Fruit fly (Drosophila melanogaster) whole organism, embryonic: ENCODE measurements around the gene esg.

ENCODE experiments used
- CG10366 ChIP-seq: fragments of 200-800 bp; sonication (Bioruptor generic); IDR thresholded peaks from 2 replicates; pipeline ENCODE4 v1.3.6; 2022; ENCODE audit warnings: missing biosample characterization, missing genetic modification characterization
- CG10979 ChIP-seq: fragments of 200-800 bp; sonication (Bioruptor generic); optimal IDR thresholded peaks from 2 replicates; lab custom pipeline; 2018; ENCODE audit warnings: missing biosample characterization, mild to moderate bottlenecking, missing genetic modification characterization, moderate library complexity
- CG11504 ChIP-seq: fragments of 200-800 bp; sonication (Bioruptor generic); optimal IDR thresholded peaks from 3 replicates; lab custom pipeline; 2019; ENCODE audit warnings: missing biosample characterization, mild to moderate bottlenecking, missing genetic modification characterization, moderate library complexity
- CG12299 ChIP-seq: fragments of 200-800 bp; sonication (Bioruptor generic); optimal IDR thresholded peaks from 2 replicates; lab custom pipeline; 2018; ENCODE audit warnings: missing biosample characterization, mild to moderate bottlenecking, missing genetic modification characterization
- CG12659 ChIP-seq: fragments of 200-800 bp; sonication (Bioruptor generic); optimal IDR thresholded peaks from 3 replicates; lab custom pipeline; 2017; ENCODE audit warnings: mild to moderate bottlenecking, missing biosample characterization, missing genetic modification reagents, missing genetic modification characterization
- CG13624 ChIP-seq: fragments of 200-800 bp; sonication (Bioruptor generic); optimal IDR thresholded peaks from 2 replicates; lab custom pipeline; 2016; ENCODE audit warnings: missing biosample characterization, missing genetic modification characterization
- CG17568 ChIP-seq: fragments of 200-800 bp; sonication (Bioruptor generic); optimal IDR thresholded peaks from 2 replicates; lab custom pipeline; 2018; ENCODE audit warnings: missing biosample characterization, mild to moderate bottlenecking, missing genetic modification characterization, moderate library complexity
- CG2120 ChIP-seq: fragments of 200-800 bp; sonication (Bioruptor generic); optimal IDR thresholded peaks from 3 replicates; lab custom pipeline; 2016; ENCODE audit warnings: missing biosample characterization, missing genetic modification characterization
- CG2712 ChIP-seq: fragments of 200-800 bp; optimal IDR thresholded peaks from 3 replicates; lab custom pipeline; 2019; ENCODE audit warnings: missing biosample characterization, mild to moderate bottlenecking, missing genetic modification characterization, moderate library complexity
- CG2875 ChIP-seq: fragments of 200-800 bp; sonication (Bioruptor generic); optimal IDR thresholded peaks from 2 replicates; lab custom pipeline; 2017; ENCODE audit warnings: missing biosample characterization, mild to moderate bottlenecking, missing genetic modification characterization, missing genetic modification reagents
- CG34422 ChIP-seq: fragments of 200-800 bp; sonication (Bioruptor generic); IDR thresholded peaks from 3 replicates; pipeline ENCODE4 v1.3.6; 2022; ENCODE audit warnings: missing biosample characterization, missing genetic modification characterization
- CG3995 ChIP-seq: fragments of 200-800 bp; sonication (Bioruptor generic); optimal IDR thresholded peaks from 3 replicates; lab custom pipeline; 2016; ENCODE audit warnings: missing biosample characterization, missing genetic modification characterization
- CG4730 ChIP-seq: fragments of 200-800 bp; sonication (Bioruptor generic); IDR thresholded peaks from 2 replicates; pipeline ENCODE4 v1.3.6; 2022; ENCODE audit warnings: missing biosample characterization, missing genetic modification characterization
- CG5245 ChIP-seq: fragments of 200-800 bp; sonication (Bioruptor generic); optimal IDR thresholded peaks from 3 replicates; lab custom pipeline; 2016; ENCODE audit warnings: missing biosample characterization, missing genetic modification characterization
- Eip74EF ChIP-seq, 2 experiments: fragments of 200-800 bp in 1 of 2; fragments of >200 bp in 1 of 2; sonication (Bioruptor generic) in 1 of 2; optimal IDR thresholded peaks; 2 replicates each; lab custom pipeline; 2017 to 2019; ENCODE audit warnings: missing biosample characterization in 2 of 2, missing genetic modification characterization in 2 of 2, mild to moderate bottlenecking in 1 of 2, moderate library complexity in 1 of 2
- GATAe ChIP-seq: fragments of 200-800 bp; sonication (Bioruptor generic); conservative IDR thresholded peaks from 2 replicates; pipeline ENCODE4 v1.3.6; 2022; ENCODE audit warnings: missing biosample characterization, missing genetic modification characterization
- Hmx ChIP-seq: fragments of 200-800 bp; sonication (Bioruptor generic); optimal IDR thresholded peaks from 2 replicates; lab custom pipeline; 2016; ENCODE audit warnings: missing biosample characterization, missing genetic modification characterization
- Hr78 ChIP-seq, 2 experiments: fragments of 200-800 bp in 1 of 2; fragments of >200 bp in 1 of 2; sonication (Bioruptor generic) in 1 of 2; optimal IDR thresholded peaks; 2 replicates each; lab custom pipeline; 2017 to 2019; ENCODE audit warnings: missing biosample characterization in 2 of 2, missing genetic modification characterization in 2 of 2, mild to moderate bottlenecking in 1 of 2, moderate library complexity in 1 of 2
- Lhr ChIP-seq: fragments of 200-800 bp; sonication (Bioruptor generic); optimal IDR thresholded peaks from 3 replicates; lab custom pipeline; 2017; ENCODE audit warnings: mild to moderate bottlenecking, missing biosample characterization, missing genetic modification reagents, missing genetic modification characterization
- MBD-R2 ChIP-seq: fragments of 200-800 bp; sonication (Bioruptor generic); IDR thresholded peaks from 2 replicates; pipeline ENCODE4 v1.3.6; 2022; ENCODE audit warnings: missing biosample characterization, missing genetic modification characterization
- MTF-1 ChIP-seq: fragments of 200-800 bp; sonication (Bioruptor generic); optimal IDR thresholded peaks from 2 replicates; lab custom pipeline; 2018; ENCODE audit warnings: missing biosample characterization, mild to moderate bottlenecking, missing genetic modification characterization, borderline replicate concordance
- Med ChIP-seq: fragments of 200-800 bp; sonication (Bioruptor generic); peaks from one replicate; lab custom pipeline; 2016; ENCODE audit warnings: missing biosample characterization, missing genetic modification characterization, mild to moderate bottlenecking, inconsistent platforms, moderate library complexity
- Six4 ChIP-seq: fragments of 200-800 bp; sonication (Bioruptor generic); optimal IDR thresholded peaks from 2 replicates; lab custom pipeline; 2016; ENCODE audit warnings: missing biosample characterization, missing genetic modification characterization
- Xbp1 ChIP-seq: fragments of 200-800 bp; sonication (Bioruptor generic); optimal IDR thresholded peaks from 3 replicates; lab custom pipeline; 2016; ENCODE audit warnings: missing biosample characterization, mild to moderate bottlenecking, missing genetic modification characterization
- Xrp1 ChIP-seq: fragments of 200-800 bp; sonication (Bioruptor generic); IDR thresholded peaks from 2 replicates; pipeline ENCODE4 v1.3.6; 2022; ENCODE audit warnings: missing biosample characterization, missing genetic modification characterization
- abd-A ChIP-seq: fragments of 200-800 bp; sonication (Bioruptor generic); optimal IDR thresholded peaks from 3 replicates; lab custom pipeline; 2019; ENCODE audit warnings: missing biosample characterization, mild to moderate bottlenecking, missing genetic modification characterization, moderate library complexity
- ash1 ChIP-seq: fragments of 200-800 bp; sonication (Bioruptor generic); optimal IDR thresholded peaks from 2 replicates; lab custom pipeline; 2018; ENCODE audit warnings: missing biosample characterization, mild to moderate bottlenecking, missing genetic modification characterization
- cato ChIP-seq: fragments of 200-800 bp; sonication (Bioruptor generic); optimal IDR thresholded peaks from 2 replicates; lab custom pipeline; 2016; ENCODE audit warnings: missing biosample characterization, missing genetic modification characterization, borderline replicate concordance
- caup ChIP-seq: fragments of 200-800 bp; sonication (Bioruptor generic); optimal IDR thresholded peaks from 3 replicates; lab custom pipeline; 2017; ENCODE audit warnings: missing biosample characterization, mild to moderate bottlenecking, missing genetic modification characterization, moderate library complexity; ENCODE audit not compliant: severe bottlenecking
- cg ChIP-seq: fragments of 200-800 bp; sonication (Bioruptor generic); optimal IDR thresholded peaks from 3 replicates; lab custom pipeline; 2019; ENCODE audit warnings: missing biosample characterization, mild to moderate bottlenecking, missing genetic modification characterization, moderate library complexity
- cwo ChIP-seq: fragments of 200-800 bp; sonication (Bioruptor generic); optimal IDR thresholded peaks from 3 replicates; lab custom pipeline; 2017; ENCODE audit warnings: missing biosample characterization, missing genetic modification characterization, mild to moderate bottlenecking, moderate library complexity, missing genetic modification reagents
- da ChIP-seq: fragments of 200-800 bp; sonication (Bioruptor generic); optimal IDR thresholded peaks from 2 replicates; lab custom pipeline; 2016; ENCODE audit warnings: missing biosample characterization, missing genetic modification characterization
- dan ChIP-seq: fragments of 200-800 bp; sonication (Bioruptor generic); IDR thresholded peaks from 2 replicates; pipeline ENCODE4 v1.3.6; 2022; ENCODE audit warnings: missing biosample characterization, missing genetic modification characterization
- fd64A ChIP-seq: fragments of 200-800 bp; sonication (Bioruptor generic); optimal IDR thresholded peaks from 3 replicates; lab custom pipeline; 2018; ENCODE audit warnings: missing biosample characterization, mild to moderate bottlenecking, missing genetic modification characterization
- gcm2 ChIP-seq: fragments of 200-800 bp; sonication (Bioruptor generic); optimal IDR thresholded peaks from 2 replicates; lab custom pipeline; 2016; ENCODE audit warnings: missing biosample characterization, missing genetic modification characterization
- hb ChIP-seq: fragments of 200-800 bp; sonication (Bioruptor generic); IDR thresholded peaks from 3 replicates; pipeline ENCODE4 v1.3.6; 2022; ENCODE audit warnings: missing biosample characterization, missing genetic modification characterization; ENCODE audit not compliant: partially characterized antibody
- mam ChIP-seq: fragments of 200-800 bp; sonication (Bioruptor generic); optimal IDR thresholded peaks from 3 replicates; lab custom pipeline; 2016; ENCODE audit warnings: missing biosample characterization, missing genetic modification characterization
- nmo ChIP-seq: fragments of 200-800 bp; sonication (Bioruptor generic); optimal IDR thresholded peaks from 2 replicates; lab custom pipeline; 2018; ENCODE audit warnings: missing biosample characterization, mild to moderate bottlenecking, missing genetic modification characterization, moderate library complexity
- ranshi ChIP-seq: fragments of 200-800 bp; sonication (Bioruptor generic); IDR thresholded peaks from 2 replicates; pipeline ENCODE4 v1.3.6; 2022; ENCODE audit warnings: missing biosample characterization, missing genetic modification characterization
- run ChIP-seq: fragments of 200-800 bp; sonication (Bioruptor generic); optimal IDR thresholded peaks from 3 replicates; lab custom pipeline; 2018; ENCODE audit warnings: missing biosample characterization, mild to moderate bottlenecking, missing genetic modification characterization
- sens ChIP-seq: fragments of 200-800 bp; sonication (Bioruptor generic); peaks from one replicate; lab custom pipeline; 2016; ENCODE audit warnings: missing biosample characterization, missing genetic modification characterization
- sens-2 ChIP-seq: fragments of 200-800 bp; sonication (Bioruptor generic); IDR thresholded peaks from 2 replicates; pipeline ENCODE4 v1.3.6; 2022; ENCODE audit warnings: missing biosample characterization, missing genetic modification characterization
- sima ChIP-seq: fragments of 200-800 bp; sonication (Bioruptor generic); optimal IDR thresholded peaks from 2 replicates; lab custom pipeline; 2016; ENCODE audit warnings: missing biosample characterization, missing genetic modification characterization
- sna ChIP-seq: fragments of 200-800 bp; sonication (Bioruptor generic); IDR thresholded peaks from 2 replicates; pipeline ENCODE4 v1.3.6; 2022; ENCODE audit warnings: missing biosample characterization, missing genetic modification characterization; ENCODE audit not compliant: partially characterized antibody
- tll ChIP-seq, 2 experiments: fragments of 200-800 bp in 1 of 2; fragments of >200 bp in 1 of 2; sonication (Bioruptor generic) in 1 of 2; optimal IDR thresholded peaks; 2 replicates each; lab custom pipeline; 2017 to 2019; ENCODE audit warnings: missing biosample characterization in 2 of 2, missing genetic modification characterization in 2 of 2, mild to moderate bottlenecking in 1 of 2, moderate library complexity in 1 of 2

Gene esg

DNA sequence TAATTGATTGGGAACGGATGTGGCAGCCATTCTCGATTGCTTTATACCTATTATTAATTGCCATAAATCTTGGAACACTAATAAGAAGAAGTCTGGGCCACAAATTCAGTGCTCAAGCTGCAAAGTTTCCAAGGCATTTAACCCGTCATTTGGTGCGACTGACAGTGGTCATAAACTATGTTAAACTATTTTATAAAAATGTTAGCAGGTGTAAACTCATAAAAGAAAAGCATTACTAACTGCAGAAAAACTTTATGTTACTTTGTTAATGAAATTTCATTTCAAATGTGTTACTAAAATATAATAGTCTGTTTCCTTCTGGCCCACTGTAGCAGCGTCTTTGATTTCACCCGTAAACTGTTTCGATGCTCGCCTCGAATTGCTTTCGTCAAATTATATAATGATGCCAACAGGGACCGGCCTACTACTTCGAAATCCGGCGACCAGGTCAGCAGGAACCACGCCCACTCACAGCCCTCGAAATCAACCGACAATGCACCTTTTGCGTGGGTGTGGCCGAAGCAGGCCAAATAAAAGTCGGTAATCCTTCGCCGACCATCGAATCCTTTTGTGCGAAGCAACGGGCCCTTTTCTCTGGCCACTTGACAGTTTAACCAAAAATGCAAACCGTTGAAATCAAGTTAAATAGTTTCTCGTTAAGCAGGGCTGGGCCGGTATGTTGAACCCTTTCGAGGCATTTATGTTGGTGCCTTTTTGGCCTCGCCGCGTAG lies 7.9 kb upstream of the esg start (continued):
- TF ChIP-seq CG10366 (GFP tag; lab: Robert Waterston, UW) (no peak), CG13624 (GFP tag; lab: Kevin White, UChicago) (no peak), CG2120 (GFP tag; lab: Kevin White, UChicago) (no peak), nmo (no peak), Six4 (no peak), CG17568 (no peak), CG5245 (no peak), da (no peak), GATAe (no peak), CG3995 (no peak), MTF-1 (no peak), Med (peak; percentile 52), CG11504 (tag; lab: Kevin White, UChicago) (no peak), fd64A (GFP tag; lab: Kevin White, UChicago) (no peak), run (no peak), gcm2 (no peak), sens (peak; percentile 76), ranshi (GFP tag; lab: Robert Waterston, UW) (no peak), dan (GFP tag; lab: Robert Waterston, UW) (no peak), Eip74EF (GFP tag; optimal IDR thresholded peaks at IDR 0.05; lab: Kevin White, UChicago) (no peak), CG34422 (GFP tag; lab: Robert Waterston, UW) (no peak), CG10979 (peak; percentile 0), CG12659 (GFP tag; lab: Kevin White, UChicago) (no peak), sens-2 (GFP tag; lab: Robert Waterston, UW) (no peak), Lhr (GFP tag; lab: Kevin White, UChicago) (no peak), Hr78 (GFP tag; optimal IDR thresholded peaks at IDR 0.05; lab: Kevin White, UChicago) (no peak), CG2875 (GFP tag; lab: Kevin White, UChicago) (no peak), CG2712 (tag; lab: Kevin White, UChicago) (peak; percentile 12), Xrp1 (GFP tag; lab: Robert Waterston, UW) (no peak), MBD-R2 (GFP tag; lab: Robert Waterston, UW) (no peak), cwo (GFP tag; lab: Kevin White, UChicago) (no peak), Xbp1 (no peak), abd-A (tag; lab: Kevin White, UChicago) (no peak), cato (GFP tag; lab: Kevin White, UChicago) (no peak), hb (GFP tag; lab: Robert Waterston, UW) (no peak), CG12299 (tag; lab: Kevin White, UChicago) (no peak), mam (GFP tag; lab: Kevin White, UChicago) (no peak), sna (no peak), ash1 (GFP tag; lab: Kevin White, UChicago) (no peak), CG4730 (GFP tag; lab: Robert Waterston, UW) (no peak), cg (GFP tag; lab: Kevin White, UChicago) (no peak), tll (GFP tag; optimal IDR thresholded peaks at IDR 0.05; lab: Kevin White, UChicago) (peak in 1 of 2 experiments; percentile 99), caup (GFP tag; lab: Kevin White, UChicago) (no peak), sima (GFP tag; lab: Kevin White, UChicago) (no peak), Hmx (no peak)
